Worm (Caenorhabditis elegans) whole organism, mixed stage, embryonic: ENCODE data around the gene lin-18.

ENCODE experiments used
- bed-3 ChIP-seq: fragments of 200-800 bp; sonication (Bioruptor generic); optimal IDR thresholded peaks from 3 replicates; lab custom pipeline; 2018; ENCODE audit warnings: mild to moderate bottlenecking, missing genetic modification characterization, moderate library complexity, missing compliant biosample characterization
- cnd-1 ChIP-seq: fragments of 200-800 bp; sonication (Bioruptor generic); optimal IDR thresholded peaks from 2 replicates; lab custom pipeline; 2018; ENCODE audit warnings: mild to moderate bottlenecking, missing genetic modification characterization, missing compliant biosample characterization
- elt-3 ChIP-seq: fragments of 150-350 bp; optimal IDR thresholded peaks from 2 replicates; lab custom pipeline; 2014; ENCODE audit warnings: missing biosample characterization, missing genetic modification characterization
- flh-1 ChIP-seq: fragments of 200-800 bp; sonication (Bioruptor generic); optimal IDR thresholded peaks from 2 replicates; lab custom pipeline; 2018; ENCODE audit warnings: mild to moderate bottlenecking, missing genetic modification characterization, moderate library complexity, missing compliant biosample characterization
- lin-13 ChIP-seq: fragments of 150-350 bp; optimal IDR thresholded peaks from 2 replicates; lab custom pipeline; 2014; ENCODE audit warnings: missing biosample characterization, missing genetic modification characterization
- lsy-2 ChIP-seq: fragments of 150-350 bp; optimal IDR thresholded peaks from 2 replicates; lab custom pipeline; 2014; ENCODE audit warnings: missing biosample characterization, missing genetic modification characterization
- nhr-12 ChIP-seq: fragments of 150-350 bp; optimal IDR thresholded peaks from 2 replicates; lab custom pipeline; 2014; ENCODE audit warnings: missing biosample characterization, missing genetic modification characterization
- nhr-2 ChIP-seq: fragments of 150-350 bp; optimal IDR thresholded peaks from 2 replicates; lab custom pipeline; 2014; ENCODE audit warnings: missing biosample characterization, missing genetic modification characterization
- nhr-237 ChIP-seq: fragments of 150-350 bp; optimal IDR thresholded peaks from 2 replicates; lab custom pipeline; 2014; ENCODE audit warnings: missing biosample characterization, missing genetic modification characterization
- nhr-28 ChIP-seq: fragments of 150-350 bp; optimal IDR thresholded peaks from 2 replicates; lab custom pipeline; 2014; ENCODE audit warnings: missing biosample characterization, missing genetic modification characterization
- nhr-76 ChIP-seq: sonication (generic microtip); optimal IDR thresholded peaks from 2 replicates; lab custom pipeline; 2017; ENCODE audit warnings: missing biosample characterization, missing genetic modification characterization
- pha-4 ChIP-seq: fragments of 150-350 bp; optimal IDR thresholded peaks from 2 replicates; lab custom pipeline; 2018; ENCODE audit warnings: missing biosample characterization, missing genetic modification reagents, missing genetic modification characterization
- snpc-4 ChIP-seq: fragments of 150-350 bp; optimal IDR thresholded peaks from 2 replicates; lab custom pipeline; 2014; ENCODE audit warnings: missing biosample characterization, missing genetic modification characterization
- unc-62 ChIP-seq: fragments of 150-350 bp; optimal IDR thresholded peaks from 2 replicates; lab custom pipeline; 2014; ENCODE audit warnings: missing biosample characterization, missing genetic modification reagents, missing genetic modification characterization

- no peak for TF ChIP-seq pha-4 (tag; lab: Kevin White, UChicago)
- TF ChIP-seq nhr-12: no peak
- no peak for TF ChIP-seq lsy-2 (tag; lab: Kevin White, UChicago)
- no peak for TF ChIP-seq bed-3 (GFP tag; lab: Kevin White, UChicago)
- TF ChIP-seq nhr-28 (tag; lab: Kevin White, UChicago): no peak
- no peak for TF ChIP-seq flh-1 (GFP tag; lab: Kevin White, UChicago)
- TF ChIP-seq elt-3 (tag; lab: Kevin White, UChicago): no peak
- no peak for TF ChIP-seq snpc-4 (tag; lab: Kevin White, UChicago)
- TF ChIP-seq lin-13 (tag; lab: Kevin White, UChicago): no peak
- TF ChIP-seq nhr-2 (tag; lab: Kevin White, UChicago): no peak
- TF ChIP-seq nhr-76 (tag; lab: Kevin White, UChicago): no peak
- no peak for TF ChIP-seq cnd-1 (tag; lab: Kevin White, UChicago)
- no peak for TF ChIP-seq nhr-237
- TF ChIP-seq unc-62: no peak
Measured at ce11 chrX:3997040-3997439, 38.7 kb downstream of the lin-18 start, which contains the start of gene R02E12.5.
